Fruit fly (Drosophila melanogaster) whole organism, embryonic: Measurements from ENCODE around the gene CrzR.

Source experiments
- Asciz ChIP-seq: fragments of 200-800 bp; sonication (Bioruptor generic); optimal IDR thresholded peaks from 2 replicates; lab custom pipeline; 2017; ENCODE audit warnings: missing biosample characterization, mild to moderate bottlenecking, missing genetic modification characterization, missing genetic modification reagents
- Awh ChIP-seq: fragments of 200-800 bp; sonication (Bioruptor generic); IDR thresholded peaks from 2 replicates; pipeline ENCODE4, ENCODE4 v1.3.6; 2022; ENCODE audit warnings: missing biosample characterization, missing genetic modification characterization
- Bgb ChIP-seq: fragments of 200-800 bp; sonication (Bioruptor generic); IDR thresholded peaks from 2 replicates; pipeline ENCODE4 v1.3.6; 2022; ENCODE audit warnings: missing biosample characterization, missing genetic modification characterization; ENCODE audit not compliant: partially characterized antibody
- CG1024 ChIP-seq: fragments of 200-800 bp; sonication (Bioruptor generic); IDR thresholded peaks from 2 replicates; pipeline ENCODE4 v1.3.6; 2022; ENCODE audit warnings: missing biosample characterization, missing genetic modification characterization
- CG10543 ChIP-seq: fragments of 200-800 bp; sonication (Bioruptor generic); optimal IDR thresholded peaks from 3 replicates; lab custom pipeline; 2017; ENCODE audit warnings: missing biosample characterization, mild to moderate bottlenecking, missing genetic modification characterization, moderate library complexity
- CG10979 ChIP-seq: fragments of 200-800 bp; sonication (Bioruptor generic); optimal IDR thresholded peaks from 2 replicates; lab custom pipeline; 2018; ENCODE audit warnings: missing biosample characterization, mild to moderate bottlenecking, missing genetic modification characterization, moderate library complexity
- CG12071 ChIP-seq: fragments of 200-800 bp; sonication (Bioruptor generic); optimal IDR thresholded peaks from 3 replicates; lab custom pipeline; 2018; ENCODE audit warnings: missing biosample characterization, mild to moderate bottlenecking, missing genetic modification characterization
- CG12744 ChIP-seq: fragments of 200-800 bp; sonication (Bioruptor generic); optimal IDR thresholded peaks from 2 replicates; lab custom pipeline; 2016; ENCODE audit warnings: missing biosample characterization, missing genetic modification characterization
- CG12942 ChIP-seq: fragments of 200-800 bp; sonication (Bioruptor generic); optimal IDR thresholded peaks from 3 replicates; lab custom pipeline; 2016; ENCODE audit warnings: missing biosample characterization, missing genetic modification characterization
- CG13296 ChIP-seq: fragments of 200-800 bp; sonication (Bioruptor generic); optimal IDR thresholded peaks from 3 replicates; lab custom pipeline; 2018; ENCODE audit warnings: missing biosample characterization, mild to moderate bottlenecking, missing genetic modification characterization
- CG13775 ChIP-seq: fragments of 200-800 bp; sonication (Bioruptor generic); optimal IDR thresholded peaks from 3 replicates; lab custom pipeline; 2017; ENCODE audit warnings: missing biosample characterization, mild to moderate bottlenecking, missing genetic modification characterization
- CG13894 ChIP-seq: fragments of 200-800 bp; sonication (Bioruptor generic); optimal IDR thresholded peaks from 3 replicates; lab custom pipeline; 2018; ENCODE audit warnings: missing biosample characterization, mild to moderate bottlenecking, missing genetic modification characterization, moderate library complexity
- CG14667 ChIP-seq: fragments of 200-800 bp; sonication (Bioruptor generic); IDR thresholded peaks from 2 replicates; pipeline ENCODE4 v1.3.6; 2022; ENCODE audit warnings: missing biosample characterization, missing genetic modification characterization
- CG15601 ChIP-seq: fragments of 200-800 bp; sonication (Bioruptor generic); optimal IDR thresholded peaks from 3 replicates; lab custom pipeline; 2019; ENCODE audit warnings: missing biosample characterization, mild to moderate bottlenecking, missing genetic modification characterization, moderate library complexity
- CG1832 ChIP-seq: fragments of 200-800 bp; sonication (Bioruptor generic); optimal IDR thresholded peaks from 2 replicates; lab custom pipeline; 2017; ENCODE audit warnings: missing biosample characterization, mild to moderate bottlenecking, missing genetic modification characterization, inconsistent platforms
- CG18476 ChIP-seq: fragments of 200-800 bp; sonication (Bioruptor generic); optimal IDR thresholded peaks from 2 replicates; lab custom pipeline; 2016; ENCODE audit warnings: missing biosample characterization, mild to moderate bottlenecking, missing genetic modification characterization
- CG30020 ChIP-seq: fragments of 200-800 bp; optimal IDR thresholded peaks from 2 replicates; lab custom pipeline; 2019; ENCODE audit warnings: missing biosample characterization, mild to moderate bottlenecking, missing genetic modification characterization, moderate library complexity
- CG31388 ChIP-seq: fragments of 200-800 bp; sonication (Bioruptor generic); optimal IDR thresholded peaks from 2 replicates; lab custom pipeline; 2016; ENCODE audit warnings: missing biosample characterization, missing genetic modification characterization
- CG3163 ChIP-seq: fragments of 200-800 bp; sonication (Bioruptor generic); optimal IDR thresholded peaks from 3 replicates; lab custom pipeline; 2016; ENCODE audit warnings: missing biosample characterization, missing genetic modification characterization
- CG32532 ChIP-seq: fragments of 200-800 bp; sonication (Bioruptor generic); IDR thresholded peaks from 2 replicates; pipeline ENCODE4 v1.3.6; 2022; ENCODE audit warnings: missing biosample characterization, missing genetic modification characterization
- CG3726 ChIP-seq: fragments of 200-800 bp; sonication (Bioruptor generic); IDR thresholded peaks from 3 replicates; pipeline ENCODE4, ENCODE4 v1.3.6; 2022; ENCODE audit warnings: missing biosample characterization, missing genetic modification characterization
- CG4328 ChIP-seq: fragments of 200-800 bp; sonication (Bioruptor generic); optimal IDR thresholded peaks from 3 replicates; lab custom pipeline; 2017; ENCODE audit warnings: missing biosample characterization, missing genetic modification reagents, missing genetic modification characterization
- CG4820 ChIP-seq: fragments of 200-800 bp; sonication (Bioruptor generic); optimal IDR thresholded peaks from 3 replicates; lab custom pipeline; 2016; ENCODE audit warnings: missing biosample characterization, missing genetic modification characterization
- CG6683 ChIP-seq: fragments of 200-800 bp; sonication (Bioruptor generic); optimal IDR thresholded peaks from 2 replicates; lab custom pipeline; 2017; ENCODE audit warnings: missing biosample characterization, mild to moderate bottlenecking, missing genetic modification characterization, missing genetic modification reagents
- CG6854 ChIP-seq: fragments of 200-800 bp; sonication (Bioruptor generic); optimal IDR thresholded peaks from 3 replicates; lab custom pipeline; 2017; ENCODE audit warnings: missing biosample characterization, mild to moderate bottlenecking, missing genetic modification characterization
- CG7556 ChIP-seq: fragments of 200-800 bp; sonication (Bioruptor generic); optimal IDR thresholded peaks from 2 replicates; lab custom pipeline; 2017; ENCODE audit warnings: missing biosample characterization, mild to moderate bottlenecking, missing genetic modification characterization
- CG7745 ChIP-seq: fragments of 200-800 bp; sonication (Bioruptor generic); optimal IDR thresholded peaks from 2 replicates; lab custom pipeline; 2018; ENCODE audit warnings: missing biosample characterization, mild to moderate bottlenecking, missing genetic modification characterization, moderate library complexity
- CG8478 ChIP-seq: fragments of >200 bp; optimal IDR thresholded peaks from 2 replicates; lab custom pipeline; 2018
- Fer2 ChIP-seq: fragments of 200-800 bp; sonication (Bioruptor generic); optimal IDR thresholded peaks from 2 replicates; lab custom pipeline; 2018; ENCODE audit warnings: missing biosample characterization, mild to moderate bottlenecking, missing genetic modification characterization, moderate library complexity
- NFAT ChIP-seq: fragments of 200-800 bp; sonication (Bioruptor generic); IDR thresholded peaks from 2 replicates; pipeline ENCODE4 v1.3.6; 2022; ENCODE audit warnings: missing biosample characterization, missing genetic modification characterization
- Neu2 ChIP-seq: fragments of 200-800 bp; sonication (Bioruptor generic); optimal IDR thresholded peaks from 3 replicates; lab custom pipeline; 2016; ENCODE audit warnings: missing biosample characterization, missing genetic modification characterization, borderline replicate concordance
- PHDP ChIP-seq: fragments of 200-800 bp; sonication (Bioruptor generic); optimal IDR thresholded peaks from 3 replicates; lab custom pipeline; 2018; ENCODE audit warnings: missing biosample characterization, mild to moderate bottlenecking, missing genetic modification characterization, moderate library complexity
- Ravus ChIP-seq: fragments of 200-800 bp; sonication (Bioruptor generic); IDR thresholded peaks from 2 replicates; pipeline ENCODE4 v1.3.6; 2022; ENCODE audit warnings: missing biosample characterization, missing genetic modification characterization
- Spps ChIP-seq: fragments of 200-800 bp; sonication (Bioruptor generic); optimal IDR thresholded peaks from 2 replicates; lab custom pipeline; 2018; ENCODE audit warnings: missing biosample characterization, mild to moderate bottlenecking, missing genetic modification characterization
- YL-1 ChIP-seq: fragments of 200-800 bp; sonication (Bioruptor generic); optimal IDR thresholded peaks from 3 replicates; lab custom pipeline; 2017; ENCODE audit warnings: missing biosample characterization, mild to moderate bottlenecking, missing genetic modification characterization
- ara ChIP-seq: fragments of 200-800 bp; sonication (Bioruptor generic); IDR thresholded peaks from 2 replicates; pipeline ENCODE4 v1.3.6; 2022; ENCODE audit warnings: missing biosample characterization, missing genetic modification characterization
- cad ChIP-seq: fragments of >200 bp; optimal IDR thresholded peaks from 2 replicates; lab custom pipeline; 2017; ENCODE audit warnings: missing biosample characterization, missing genetic modification characterization
- croc ChIP-seq: fragments of 200-800 bp; sonication (Bioruptor generic); conservative IDR thresholded peaks from 3 replicates; pipeline ENCODE4 v1.3.6; 2022; ENCODE audit warnings: missing biosample characterization, missing genetic modification characterization
- dmrt11E ChIP-seq: fragments of 200-800 bp; sonication (Bioruptor generic); optimal IDR thresholded peaks from 3 replicates; lab custom pipeline; 2018; ENCODE audit warnings: missing biosample characterization, mild to moderate bottlenecking, missing genetic modification characterization, moderate library complexity
- eve ChIP-seq, 2 experiments: fragments of >200 bp; optimal IDR thresholded peaks; 2 replicates each; lab custom pipeline; 2017; ENCODE audit warnings: missing biosample characterization in 2 of 2, missing genetic modification characterization in 2 of 2
- ewg ChIP-seq: fragments of 200-800 bp; sonication (Bioruptor generic); optimal IDR thresholded peaks from 3 replicates; lab custom pipeline; 2017; ENCODE audit warnings: mild to moderate bottlenecking, missing biosample characterization, missing genetic modification reagents, missing genetic modification characterization
- exex ChIP-seq: fragments of 200-800 bp; sonication (Bioruptor generic); optimal IDR thresholded peaks from 4 replicates; lab custom pipeline; 2018; ENCODE audit warnings: missing biosample characterization, mild to moderate bottlenecking, missing genetic modification characterization, moderate library complexity
- gro ChIP-seq: fragments of 200-800 bp; sonication (Bioruptor generic); optimal IDR thresholded peaks from 2 replicates; lab custom pipeline; 2016; ENCODE audit warnings: missing biosample characterization, missing genetic modification characterization
- ind ChIP-seq: fragments of 200-800 bp; sonication (Bioruptor generic); optimal IDR thresholded peaks from 3 replicates; lab custom pipeline; 2016; ENCODE audit warnings: missing biosample characterization, missing genetic modification characterization
- otp ChIP-seq: fragments of 200-800 bp; sonication (Bioruptor generic); IDR thresholded peaks from 3 replicates; pipeline ENCODE4, ENCODE4 v1.3.6; 2022; ENCODE audit warnings: missing biosample characterization, missing genetic modification characterization
- pum ChIP-seq: fragments of 200-800 bp; sonication (Bioruptor generic); optimal IDR thresholded peaks from 2 replicates; lab custom pipeline; 2016; ENCODE audit warnings: missing biosample characterization, missing genetic modification characterization
- rib ChIP-seq: fragments of 200-800 bp; sonication (Bioruptor generic); IDR thresholded peaks from 2 replicates; pipeline ENCODE4 v1.3.6; 2022; ENCODE audit warnings: missing biosample characterization, missing genetic modification characterization
- sd ChIP-seq: fragments of 200-800 bp; sonication (Bioruptor generic); optimal IDR thresholded peaks from 3 replicates; lab custom pipeline; 2018; ENCODE audit warnings: missing biosample characterization, mild to moderate bottlenecking, missing genetic modification characterization, moderate library complexity
- sna ChIP-seq: fragments of 200-800 bp; sonication (Bioruptor generic); IDR thresholded peaks from 2 replicates; pipeline ENCODE4 v1.3.6; 2022; ENCODE audit warnings: missing biosample characterization, missing genetic modification characterization; ENCODE audit not compliant: partially characterized antibody

The CrzR gene

DNA sequence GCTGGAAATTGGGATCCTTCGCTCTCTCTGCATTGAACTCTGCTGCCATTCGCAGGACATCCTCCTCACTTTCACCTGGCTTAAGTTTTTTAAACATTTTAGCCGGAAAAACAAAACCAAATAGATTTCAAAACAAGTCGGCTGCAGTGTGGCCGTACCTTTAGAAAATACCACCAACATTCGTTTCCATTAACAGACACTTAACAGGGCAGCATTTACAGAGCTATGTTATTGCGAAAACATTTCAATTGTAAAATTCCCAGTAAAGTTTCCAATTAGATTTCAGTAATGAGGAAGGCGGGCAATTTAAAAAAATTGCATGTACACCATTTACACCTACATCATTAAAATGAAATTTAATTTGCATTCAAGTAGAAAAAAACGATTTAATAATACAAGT, 47.8 kb upstream of the CrzR start, which contains the start of gene CG32104 (continued):
- TF ChIP-seq CG7745 (tag; lab: Kevin White, UChicago) (no peak), CG1024 (GFP tag; lab: Robert Waterston, UW) (no peak), ind (GFP tag; lab: Kevin White, UChicago) (no peak), dmrt11E (no peak), pum (GFP tag; lab: Kevin White, UChicago) (no peak), Spps (tag; lab: Kevin White, UChicago) (no peak), CG15601 (tag; lab: Kevin White, UChicago) (no peak), sd (no peak), Awh (GFP tag; lab: Robert Waterston, UW) (no peak), CG10979 (tag; lab: Kevin White, UChicago) (no peak), Fer2 (tag; lab: Kevin White, UChicago) (no peak), CG31388 (GFP tag; lab: Kevin White, UChicago) (no peak), CG3163 (GFP tag; lab: Kevin White, UChicago) (no peak), CG8478 (lab: Kevin White, UChicago) (no peak), cad (GFP tag; lab: Kevin White, UChicago) (no peak), CG3726 (GFP tag; lab: Robert Waterston, UW) (no peak), CG30020 (tag; lab: Kevin White, UChicago) (no peak), YL-1 (GFP tag; lab: Kevin White, UChicago) (peak; percentile 47)

DNA sequence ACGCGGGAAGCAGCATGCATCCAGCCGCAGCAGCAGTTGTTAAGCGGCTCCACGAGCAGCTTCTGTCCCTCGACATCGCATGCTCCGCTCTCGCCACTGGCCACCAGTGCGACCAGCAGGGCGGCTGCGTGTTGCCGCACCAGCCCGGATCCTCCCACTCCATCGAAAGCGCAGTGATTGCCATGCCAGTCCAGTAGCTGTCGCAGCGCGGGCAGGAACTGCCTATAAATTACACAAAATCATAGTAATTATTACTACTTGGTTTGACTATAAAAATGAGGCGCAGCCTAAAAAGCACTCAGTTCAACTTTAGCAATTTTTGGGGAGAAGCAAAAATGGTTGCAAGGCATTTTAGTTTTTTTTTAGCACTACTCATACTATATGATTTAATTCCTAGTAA, 44.5 kb upstream of the CrzR start, which contains the start of gene Obp69a:
Obp69a (plus strand) TSS at position 301 of the 400 bp plus-strand sequence.
- no peak for TF ChIP-seq CG1832
- TF ChIP-seq CG12744, result no peak
- TF ChIP-seq CG13894, result no peak
- 0 out of 2 replicates have a peak, but pooled peaks have one; percentile 2 for TF ChIP-seq NFAT (GFP tag; lab: Robert Waterston, UW)

DNA sequence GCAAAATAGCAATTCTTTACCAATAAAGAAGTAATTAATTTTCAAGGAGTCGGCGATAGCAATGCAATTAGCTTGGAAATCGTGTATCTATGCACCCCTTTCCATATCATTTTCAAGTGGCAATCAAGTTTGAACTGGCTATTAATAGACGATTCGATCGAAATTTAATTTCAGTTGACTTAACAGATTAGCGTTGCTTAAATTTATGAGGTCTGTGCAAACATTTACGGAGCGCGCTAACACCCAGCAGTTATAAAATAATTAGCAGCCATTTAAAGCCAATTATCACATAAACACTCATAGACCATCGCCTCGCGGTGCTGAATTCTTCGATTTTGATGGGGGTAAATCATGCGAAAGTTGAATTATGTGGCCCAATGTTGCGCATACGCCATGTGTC, 41.4 kb upstream of the CrzR start:
- TF ChIP-seq CG10543 (GFP tag; lab: Kevin White, UChicago) (peak; percentile 4), gro (GFP tag; lab: Kevin White, UChicago) (peak; percentile 26), CG12942 (GFP tag; lab: Kevin White, UChicago) (no peak), CG6854 (GFP tag; lab: Kevin White, UChicago) (no peak), Bgb (GFP tag; lab: Robert Waterston, UW) (no peak), CG32532 (no peak), CG7556 (no peak), croc (no peak), Asciz (GFP tag; lab: Kevin White, UChicago) (peak; percentile 17), CG13775 (GFP tag; lab: Kevin White, UChicago) (no peak), Spps (tag; lab: Kevin White, UChicago) (no peak), CG4820 (GFP tag; lab: Kevin White, UChicago) (no peak), PHDP (tag; lab: Kevin White, UChicago) (peak; percentile 37), Neu2 (GFP tag; lab: Kevin White, UChicago) (no peak), CG13296 (GFP tag; lab: Kevin White, UChicago) (peak; percentile 18), eve (GFP tag; optimal IDR thresholded peaks at IDR 0.05; lab: Kevin White, UChicago) (peak in 1 of 2 experiments; percentile 48), CG4328 (GFP tag; lab: Kevin White, UChicago) (no peak), CG14667 (GFP tag; lab: Robert Waterston, UW) (no peak), rib (GFP tag; lab: Robert Waterston, UW) (no peak), sna (GFP tag; lab: Robert Waterston, UW) (no peak), ewg (GFP tag; lab: Kevin White, UChicago) (no peak), CG18476 (no peak), exex (peak; percentile 80), CG12071 (GFP tag; lab: Kevin White, UChicago) (peak; percentile 43), CG6683 (no peak), otp (GFP tag; lab: Robert Waterston, UW) (no peak), ara (GFP tag; lab: Robert Waterston, UW) (no peak), Ravus (GFP tag; lab: Robert Waterston, UW) (no peak)
